Fruit fly (Drosophila melanogaster): ENCODE measurements around the gene RpS17.

RpS17 gene

DNA sequence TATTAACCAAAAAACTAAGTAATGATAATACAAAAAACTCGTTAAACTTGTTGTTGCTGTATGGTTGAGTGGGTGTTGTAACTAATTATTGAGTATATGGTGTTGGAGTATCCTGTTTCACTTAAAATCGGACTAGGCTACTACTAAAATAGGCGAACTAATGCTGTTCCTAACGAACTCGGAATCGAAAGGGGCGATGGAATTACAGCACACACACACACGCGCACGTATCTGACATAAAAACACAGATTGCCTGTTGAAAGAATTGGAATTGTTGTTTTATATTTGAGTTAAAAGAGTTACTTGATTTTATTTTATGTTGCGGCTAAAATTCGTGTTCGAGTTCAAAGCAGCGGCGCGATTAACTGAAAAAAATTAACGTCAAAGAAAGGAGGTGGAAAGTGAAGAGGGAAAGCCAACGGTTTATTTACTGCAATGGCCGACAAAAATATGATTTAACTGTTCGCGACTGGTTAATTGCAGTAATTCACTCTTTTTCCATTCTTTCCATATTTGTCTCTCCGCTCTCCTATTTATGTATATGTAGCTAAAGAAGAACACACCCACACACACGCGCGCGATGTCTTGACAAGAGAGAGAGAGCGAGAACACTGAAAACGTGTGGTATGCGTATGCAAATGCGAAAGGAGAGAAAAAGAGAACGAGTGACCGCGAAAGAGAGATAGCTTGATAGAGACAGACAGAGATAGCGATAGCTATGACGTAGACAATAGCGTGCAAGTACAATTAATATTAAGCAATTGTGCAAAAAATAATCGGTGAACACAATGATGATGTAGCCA, 28.1 kb downstream of the RpS17 start:
- TF ChIP-seq pan (optimal IDR thresholded peaks at IDR 0.05): no peak
- peak; percentile 48 for TF ChIP-seq CG8478 (optimal IDR thresholded peaks at IDR 0.05)

DNA sequence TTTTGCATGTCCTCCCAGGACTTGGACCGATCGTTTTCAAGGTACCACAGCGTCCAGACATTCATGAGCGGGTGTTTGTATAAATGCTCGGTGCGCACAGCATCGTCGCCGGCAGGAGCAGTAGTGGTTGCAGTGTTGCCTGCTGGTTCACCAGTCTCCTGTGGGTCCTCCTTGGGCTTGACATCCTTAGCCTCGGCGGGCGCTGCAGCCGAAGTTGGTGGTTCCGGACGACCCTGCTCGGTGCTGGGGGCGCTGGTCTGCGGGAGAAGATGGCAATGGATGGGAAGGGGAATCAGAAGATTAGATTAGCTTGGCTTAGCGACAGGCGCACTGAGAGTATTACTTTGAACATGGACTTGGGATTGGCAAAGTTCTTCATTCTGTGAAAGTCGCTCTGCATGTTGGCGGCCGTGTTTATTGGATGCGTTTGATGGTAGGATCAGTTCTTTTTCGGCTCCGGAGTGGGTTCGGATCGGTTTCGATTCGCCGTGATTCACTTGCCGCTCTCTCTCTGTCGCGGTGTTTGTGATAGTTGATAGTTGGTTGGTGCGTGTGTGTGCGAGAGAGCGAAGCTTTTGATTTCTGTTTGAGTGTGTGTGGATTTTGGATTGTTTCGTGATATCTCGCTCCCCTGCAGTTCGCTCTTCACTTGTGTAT, 28.8 kb downstream of the RpS17 start:
- no peak for TF ChIP-seq psq (optimal IDR thresholded peaks at IDR 0.05)
- no peak for TF ChIP-seq pan (optimal IDR thresholded peaks at IDR 0.05)
- no peak for TF ChIP-seq usp (GFP tag; optimal IDR thresholded peaks at IDR 0.05)
- no peak for TF ChIP-seq EcR (GFP tag; optimal IDR thresholded peaks at IDR 0.05)
- no peak for TF ChIP-seq Dll (optimal IDR thresholded peaks at IDR 0.05)
- no peak for TF ChIP-seq CG8478 (optimal IDR thresholded peaks at IDR 0.05)

- TF ChIP-seq CG8478 (optimal IDR thresholded peaks at IDR 0.05): no peak
Measured at dm6 chr3L:9399855-9400254, 29.8 kb downstream of the RpS17 start.

dm6 chr3L:9399013-9399750, 30.4 kb downstream of the RpS17 start, which contains the start of gene CG4080:
Gene CG4080 (minus strand): TSS chr3L:9399227.
- TF ChIP-seq psq (optimal IDR thresholded peaks at IDR 0.05): no peak
- no peak for TF ChIP-seq EcR (GFP tag; optimal IDR thresholded peaks at IDR 0.05)
- no peak for TF ChIP-seq usp (GFP tag; optimal IDR thresholded peaks at IDR 0.05)
- no peak for TF ChIP-seq Dll (optimal IDR thresholded peaks at IDR 0.05)
- no peak for TF ChIP-seq CG8478 (optimal IDR thresholded peaks at IDR 0.05)

DNA sequence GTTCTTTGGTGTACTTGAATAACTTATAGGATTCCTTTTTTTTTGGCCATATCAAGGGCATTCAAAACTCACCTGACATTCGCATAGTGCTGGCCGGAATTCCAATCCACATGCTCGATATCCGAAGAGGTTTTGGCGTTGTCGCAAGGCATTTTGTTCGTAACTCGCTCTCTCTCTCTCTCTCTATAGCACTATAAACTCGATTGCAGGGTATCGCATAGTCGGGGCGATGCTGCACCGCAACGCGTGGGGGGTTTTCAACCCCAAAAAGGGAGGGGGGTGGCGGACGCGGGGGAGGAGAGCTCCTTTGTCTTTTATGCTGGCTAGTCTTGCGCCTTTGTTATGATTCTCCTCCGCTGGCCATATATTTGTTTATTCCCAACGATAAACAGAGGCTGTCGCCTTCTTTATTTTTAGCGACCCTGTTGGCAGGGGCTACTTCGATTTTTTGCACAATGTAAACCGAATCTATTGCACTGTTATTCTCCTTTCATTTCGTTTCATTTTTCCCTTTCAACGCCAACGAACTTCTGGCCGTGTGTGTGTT, 31.1 kb downstream of the RpS17 start:
- peak in 1 of 2 experiments; percentile 56 for TF ChIP-seq EcR (GFP tag; optimal IDR thresholded peaks at IDR 0.05)
- TF ChIP-seq pan (optimal IDR thresholded peaks at IDR 0.05): no peak
- TF ChIP-seq CG8478 (optimal IDR thresholded peaks at IDR 0.05): no peak

dm6 chr3L:9398028-9398427, 31.6 kb downstream of the RpS17 start:
- TF ChIP-seq psq (optimal IDR thresholded peaks at IDR 0.05) (no peak), CG8478 (optimal IDR thresholded peaks at IDR 0.05) (no peak), EcR (GFP tag; optimal IDR thresholded peaks at IDR 0.05) (no peak), usp (GFP tag; optimal IDR thresholded peaks at IDR 0.05) (no peak), pan (optimal IDR thresholded peaks at IDR 0.05) (no peak), Dll (optimal IDR thresholded peaks at IDR 0.05) (no peak)

DNA sequence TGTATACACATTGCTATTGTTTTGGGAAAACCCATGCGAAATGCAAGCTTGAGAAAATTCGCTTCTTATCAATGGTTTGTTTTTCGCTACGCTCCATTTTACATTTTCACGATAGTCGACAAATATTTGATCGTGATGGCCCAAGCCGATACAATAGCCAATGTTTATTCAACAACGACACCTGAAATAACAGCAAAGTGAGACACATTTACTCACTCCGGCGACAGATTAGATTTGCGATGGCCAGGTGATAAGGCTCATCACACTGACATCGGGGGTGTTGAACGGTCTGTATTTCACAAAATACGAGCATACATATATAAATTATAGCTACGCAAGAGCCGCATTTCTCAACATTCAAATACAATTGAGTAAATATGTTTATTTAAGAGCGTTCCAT, 32.5 kb downstream of the RpS17 start:
- no peak for TF ChIP-seq Dll (optimal IDR thresholded peaks at IDR 0.05)
- TF ChIP-seq psq (optimal IDR thresholded peaks at IDR 0.05): no peak
- no peak for TF ChIP-seq CG8478 (optimal IDR thresholded peaks at IDR 0.05)

dm6 chr3L:9396704-9397103, 32.9 kb downstream of the RpS17 start:
- TF ChIP-seq Dll (optimal IDR thresholded peaks at IDR 0.05) (no peak), psq (optimal IDR thresholded peaks at IDR 0.05) (no peak), usp (GFP tag; optimal IDR thresholded peaks at IDR 0.05) (no peak), CG8478 (optimal IDR thresholded peaks at IDR 0.05) (no peak), EcR (GFP tag; optimal IDR thresholded peaks at IDR 0.05) (no peak), pan (optimal IDR thresholded peaks at IDR 0.05) (no peak)

- TF ChIP-seq usp (GFP tag; optimal IDR thresholded peaks at IDR 0.05): no peak
- no peak for TF ChIP-seq CG8478 (optimal IDR thresholded peaks at IDR 0.05)
- TF ChIP-seq pan (optimal IDR thresholded peaks at IDR 0.05): no peak
- no peak for TF ChIP-seq EcR (GFP tag; optimal IDR thresholded peaks at IDR 0.05)
- no peak for TF ChIP-seq Dll (optimal IDR thresholded peaks at IDR 0.05)
- no peak for TF ChIP-seq psq (optimal IDR thresholded peaks at IDR 0.05)
Measured at dm6 chr3L:9396038-9396437, 33.6 kb downstream of the RpS17 start.

DNA sequence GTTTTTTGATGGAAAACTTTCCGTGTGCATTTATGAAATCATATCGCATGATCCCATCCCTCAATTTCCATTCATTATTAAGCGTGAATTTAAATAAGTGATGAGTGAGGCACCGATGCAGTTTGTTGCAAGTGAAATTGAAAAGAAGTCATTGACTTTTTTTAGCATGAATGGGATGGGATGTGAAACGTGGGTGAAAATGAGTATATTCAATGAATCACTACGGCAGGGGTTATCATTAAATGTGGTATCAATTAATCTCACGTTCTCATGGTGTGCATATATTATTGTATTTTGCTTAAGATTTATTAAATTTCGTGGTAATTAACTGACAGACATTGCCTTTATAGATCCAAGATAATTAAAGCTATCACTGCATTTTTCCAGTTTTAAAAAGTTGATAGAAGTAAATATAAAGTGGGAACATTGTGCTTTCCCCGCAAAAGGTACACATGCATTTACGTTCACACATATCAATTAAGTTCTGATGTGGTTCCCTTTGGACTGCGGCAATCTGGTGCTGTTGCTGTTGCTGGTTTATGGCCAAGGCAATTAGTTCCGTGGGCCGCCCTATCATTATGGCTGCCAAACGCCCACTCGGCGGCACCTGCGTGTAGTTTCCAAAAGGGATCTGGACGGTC, 38.2 kb downstream of the RpS17 start:
- no peak for TF ChIP-seq usp (GFP tag; optimal IDR thresholded peaks at IDR 0.05)
- no peak for TF ChIP-seq psq (optimal IDR thresholded peaks at IDR 0.05)
- no peak for TF ChIP-seq EcR (GFP tag; optimal IDR thresholded peaks at IDR 0.05)
- no peak for TF ChIP-seq Dll (optimal IDR thresholded peaks at IDR 0.05)
- TF ChIP-seq CG8478 (optimal IDR thresholded peaks at IDR 0.05): no peak

dm6 chr3L:9384445-9385079, 45.1 kb downstream of the RpS17 start:
- TF ChIP-seq usp (GFP tag; optimal IDR thresholded peaks at IDR 0.05) (no peak), psq (optimal IDR thresholded peaks at IDR 0.05) (no peak), EcR (GFP tag; optimal IDR thresholded peaks at IDR 0.05) (peak in 1 of 2 experiments; percentile 17)

Measured in whole organism.